Worm (Caenorhabditis elegans) whole organism, L2 larva: ENCODE measurements around the gene cutl-5.

Experiments
- R02D3.7 ChIP-seq: fragments of 150-350 bp; optimal IDR thresholded peaks from 2 replicates; lab custom pipeline; 2014; ENCODE audit warnings: missing biosample characterization, missing genetic modification characterization
- ama-1 ChIP-seq: fragments of 150-350 bp; optimal IDR thresholded peaks from 2 replicates; lab custom pipeline; 2018; ENCODE audit warnings: inconsistent platforms
- mbf-1 ChIP-seq: sonication (generic microtip); optimal IDR thresholded peaks from 2 replicates; lab custom pipeline; 2017; ENCODE audit warnings: missing biosample characterization, missing genetic modification characterization
- nhr-12 ChIP-seq: fragments of 150-350 bp; optimal IDR thresholded peaks from 2 replicates; lab custom pipeline; 2014; ENCODE audit warnings: missing biosample characterization, missing genetic modification characterization
- sma-9 ChIP-seq, 2 experiments: fragments of 150-350 bp in 1 of 2; sonication (generic microtip) in 1 of 2; optimal IDR thresholded peaks; 2 replicates each; lab custom pipeline; 2014 to 2016; ENCODE audit warnings: missing genetic modification characterization in 2 of 2, mild to moderate bottlenecking in 1 of 2, missing biosample characterization in 1 of 2, missing compliant biosample characterization in 1 of 2, missing genetic modification reagents in 1 of 2, moderate library complexity in 1 of 2
- unc-39 ChIP-seq: fragments of 150-350 bp; optimal IDR thresholded peaks from 2 replicates; lab custom pipeline; 2014; ENCODE audit warnings: missing biosample characterization, missing genetic modification characterization

ce11 chrII:7106313-7106712 is 9.4 kb downstream of the cutl-5 start:
- TF ChIP-seq ama-1 (lab: Kevin White, UChicago), result no peak
- TF ChIP-seq nhr-12 (tag; lab: Kevin White, UChicago), result no peak
- TF ChIP-seq sma-9 (GFP tag; optimal IDR thresholded peaks at IDR 0.05; lab: Kevin White, UChicago), result no peak
- no peak for TF ChIP-seq sma-9 (tag; optimal IDR thresholded peaks at IDR 0.05; lab: Kevin White, UChicago)
- no peak for TF ChIP-seq unc-39
- TF ChIP-seq mbf-1, result no peak
- TF ChIP-seq R02D3.7 (tag; lab: Kevin White, UChicago), result no peak
